Fruit fly (Drosophila melanogaster): ENCODE measurements around the gene CG7164.

CG7164 gene

dm6 chr2L:7756835-7757234 is 24.4 kb upstream of the CG7164 start (continued):
- no peak for TF ChIP-seq Gug (GFP tag; IDR thresholded peaks at IDR 0.05)
- TF ChIP-seq CG9139 (GFP tag; optimal IDR thresholded peaks at IDR 0.05) = no peak
- TF ChIP-seq CG3032 (tag; optimal IDR thresholded peaks at IDR 0.05) = no peak
- TF ChIP-seq CG31627 (GFP tag; optimal IDR thresholded peaks at IDR 0.05) = no peak
- no peak for TF ChIP-seq OdsH (GFP tag; optimal IDR thresholded peaks at IDR 0.05)
- TF ChIP-seq topi (GFP tag; optimal IDR thresholded peaks at IDR 0.05) = no peak
- TF ChIP-seq CG6808 (GFP tag; optimal IDR thresholded peaks at IDR 0.05) = no peak
- TF ChIP-seq Sox14 (GFP tag; optimal IDR thresholded peaks at IDR 0.05) = no peak
- TF ChIP-seq CG10631 (GFP tag; optimal IDR thresholded peaks at IDR 0.05) = no peak
- no peak for TF ChIP-seq svp (GFP tag)
- TF ChIP-seq lz (GFP tag; optimal IDR thresholded peaks at IDR 0.05) = no peak

dm6 chr2L:7767328-7767727 is 13.9 kb upstream of the CG7164 start, which contains the start of gene CG7191:
TSS of gene CG7191 (plus strand) at chr2L:7767628.
- TF ChIP-seq cyc (GFP tag; optimal IDR thresholded peaks at IDR 0.05) (no peak), CG8119 (GFP tag; IDR thresholded peaks at IDR 0.05) (no peak), CG6808 (GFP tag; optimal IDR thresholded peaks at IDR 0.05) (no peak), net (GFP tag; optimal IDR thresholded peaks at IDR 0.05) (no peak)

- TF ChIP-seq CG11294 (GFP tag; IDR thresholded peaks at IDR 0.05) = peak; percentile 9; the same call in 1 of the 2 replicates
- no peak for TF ChIP-seq CG16779 (tag; optimal IDR thresholded peaks at IDR 0.05)
These were observed 9.4 kb upstream of the CG7164 start for dm6 chr2L:7771891-7772290.

dm6 chr2L:7775260-7775659 is 6.0 kb upstream of the CG7164 start:
- TF ChIP-seq Smox (GFP tag; optimal IDR thresholded peaks at IDR 0.05) (no peak), Ets21C (GFP tag; optimal IDR thresholded peaks at IDR 0.05) (no peak), fd59A (GFP tag; optimal IDR thresholded peaks at IDR 0.05) (no peak), cyc (GFP tag; optimal IDR thresholded peaks at IDR 0.05) (no peak), CG6163 (GFP tag; IDR thresholded peaks at IDR 0.05) (no peak), CG4318 (GFP tag; optimal IDR thresholded peaks at IDR 0.05) (no peak), fkh (GFP tag; optimal IDR thresholded peaks at IDR 0.05) (peak; percentile 60), CG6854 (GFP tag; optimal IDR thresholded peaks at IDR 0.05) (no peak)

dm6 chr2L:7777979-7778692 is 3.1 kb upstream of the CG7164 start, which contains the start of gene CG7179:
TSS of gene CG7179 (minus strand) at chr2L:7778029.
- TF ChIP-seq CG6808 (GFP tag; optimal IDR thresholded peaks at IDR 0.05) = no peak
- peak; percentile 72 for TF ChIP-seq fkh (GFP tag; optimal IDR thresholded peaks at IDR 0.05)

dm6 chr2L:7779785-7780184 is 1.5 kb upstream of the CG7164 start, which contains the start of gene Uro:
TSS of gene Uro (plus strand) at chr2L:7780085.
- TF ChIP-seq CG6276 (GFP tag; optimal IDR thresholded peaks at IDR 0.05) = no peak
- TF ChIP-seq net (GFP tag; optimal IDR thresholded peaks at IDR 0.05) = no peak
- no peak for TF ChIP-seq CG8119 (GFP tag; IDR thresholded peaks at IDR 0.05)
- no peak for TF ChIP-seq spab (GFP tag; optimal IDR thresholded peaks at IDR 0.05)
- TF ChIP-seq Hr4 (GFP tag; optimal IDR thresholded peaks at IDR 0.05) = no peak
- TF ChIP-seq lz (GFP tag; optimal IDR thresholded peaks at IDR 0.05) = no peak
- no peak for TF ChIP-seq CG3919 (GFP tag; optimal IDR thresholded peaks at IDR 0.05)
- TF ChIP-seq CG16779 (tag; optimal IDR thresholded peaks at IDR 0.05) = no peak
- TF ChIP-seq fkh (GFP tag; optimal IDR thresholded peaks at IDR 0.05) = no peak
- TF ChIP-seq CG4318 (GFP tag; optimal IDR thresholded peaks at IDR 0.05) = no peak
- TF ChIP-seq Lpt (GFP tag; optimal IDR thresholded peaks at IDR 0.05) = no peak
- TF ChIP-seq CG9139 (GFP tag; optimal IDR thresholded peaks at IDR 0.05) = no peak
- no peak for TF ChIP-seq fd85E (GFP tag; optimal IDR thresholded peaks at IDR 0.05)
- no peak for TF ChIP-seq CG8319 (GFP tag; optimal IDR thresholded peaks at IDR 0.05)
